Worm (Caenorhabditis elegans) whole organism, early embryonic: Measurements from ENCODE around the gene C01G10.7.

Experiments used
- aly-1 ChIP-seq: sonication (generic microtip); optimal IDR thresholded peaks from 2 replicates; lab custom pipeline; 2016; ENCODE audit warnings: missing genetic modification characterization, missing compliant biosample characterization
- ama-1 ChIP-seq: fragments of 150-350 bp; optimal IDR thresholded peaks from 2 replicates; lab custom pipeline; 2014
- ceh-13 ChIP-seq: fragments of 200-800 bp; sonication (Bioruptor generic); optimal IDR thresholded peaks from 2 replicates; lab custom pipeline; 2018; ENCODE audit warnings: mild to moderate bottlenecking, missing genetic modification characterization, missing compliant biosample characterization
- ceh-36 ChIP-seq: sonication (generic microtip); optimal IDR thresholded peaks from 2 replicates; lab custom pipeline; 2016; ENCODE audit warnings: missing genetic modification characterization, inconsistent platforms, missing compliant biosample characterization
- flt-1 ChIP-seq: fragments of 200-800 bp; sonication (Bioruptor generic); IDR thresholded peaks from 2 replicates; pipeline ENCODE4 v1.3.6; 2022; ENCODE audit warnings: missing genetic modification characterization, missing compliant biosample characterization
- hnd-1 ChIP-seq: sonication (generic microtip); optimal IDR thresholded peaks from 2 replicates; lab custom pipeline; 2016; ENCODE audit warnings: missing genetic modification characterization, missing compliant biosample characterization
- tbx-11 ChIP-seq: fragments of 200-800 bp; sonication (Bioruptor generic); IDR thresholded peaks from 2 replicates; pipeline ENCODE4 v1.3.6; 2022; ENCODE audit warnings: missing genetic modification characterization, missing compliant biosample characterization

DNA sequence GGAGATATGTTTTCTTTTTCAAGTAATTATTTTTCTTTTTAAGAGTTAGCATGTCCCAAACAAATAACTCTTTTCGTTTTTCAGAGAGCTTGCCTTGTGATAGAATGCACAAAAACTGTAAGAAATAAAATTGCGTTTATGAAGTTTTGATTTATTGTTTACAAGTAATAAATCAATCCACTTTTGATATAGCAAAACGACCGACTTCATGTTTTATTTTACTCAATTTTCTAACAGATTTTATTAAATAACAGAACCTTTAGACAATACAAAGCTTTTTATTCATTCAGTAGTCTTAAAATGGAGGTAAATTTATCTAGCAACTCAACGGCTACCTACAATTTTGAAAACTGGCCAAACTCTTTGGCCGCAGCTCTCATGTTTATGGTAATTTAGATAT lies 9.2 kb downstream of the C01G10.7 start, which contains the start of gene srx-78:
- TF ChIP-seq ama-1 (lab: Kevin White, UChicago) (no peak), ceh-36 (tag; lab: Kevin White, UChicago) (no peak), flt-1 (GFP tag; lab: Robert Waterston, UW) (no peak), tbx-11 (GFP tag; lab: Robert Waterston, UW) (no peak), hnd-1 (tag; lab: Kevin White, UChicago) (no peak), aly-1 (tag; lab: Kevin White, UChicago) (no peak), ceh-13 (GFP tag; lab: Kevin White, UChicago) (no peak)
